Worm (Caenorhabditis elegans) whole organism, mixed stage, embryonic: ENCODE measurements around the gene Y102A5C.40.

Experiments used
- M03D4.4 ChIP-seq: sonication (generic microtip); optimal IDR thresholded peaks from 2 replicates; lab custom pipeline; 2017; ENCODE audit warnings: mild to moderate bottlenecking, missing genetic modification characterization, missing compliant biosample characterization
- bed-3 ChIP-seq: fragments of 200-800 bp; sonication (Bioruptor generic); optimal IDR thresholded peaks from 3 replicates; lab custom pipeline; 2018; ENCODE audit warnings: mild to moderate bottlenecking, missing genetic modification characterization, moderate library complexity, missing compliant biosample characterization
- blmp-1 ChIP-seq: fragments of 150-350 bp; optimal IDR thresholded peaks from 2 replicates; lab custom pipeline; 2014; ENCODE audit warnings: missing biosample characterization, missing genetic modification characterization
- ceh-39 ChIP-seq: fragments of 150-350 bp; optimal IDR thresholded peaks from 2 replicates; lab custom pipeline; 2014; ENCODE audit warnings: missing biosample characterization, missing genetic modification characterization
- ceh-43 ChIP-seq: fragments of 200-800 bp; sonication (Bioruptor generic); optimal IDR thresholded peaks from 2 replicates; lab custom pipeline; 2018; ENCODE audit warnings: mild to moderate bottlenecking, missing genetic modification characterization, moderate library complexity, missing compliant biosample characterization
- ceh-83 ChIP-seq: fragments of 200-800 bp; sonication (Bioruptor generic); optimal IDR thresholded peaks from 2 replicates; lab custom pipeline; 2018; ENCODE audit warnings: mild to moderate bottlenecking, missing genetic modification characterization, missing compliant biosample characterization
- ces-1 ChIP-seq: fragments of 150-350 bp; optimal IDR thresholded peaks from 2 replicates; lab custom pipeline; 2014; ENCODE audit warnings: missing biosample characterization, missing genetic modification reagents, missing genetic modification characterization
- cnd-1 ChIP-seq: fragments of 200-800 bp; sonication (Bioruptor generic); optimal IDR thresholded peaks from 2 replicates; lab custom pipeline; 2018; ENCODE audit warnings: mild to moderate bottlenecking, missing genetic modification characterization, missing compliant biosample characterization
- drap-1 ChIP-seq: fragments of 200-800 bp; sonication (Bioruptor generic); optimal IDR thresholded peaks from 3 replicates; lab custom pipeline; 2018; ENCODE audit warnings: mild to moderate bottlenecking, missing genetic modification characterization, missing compliant biosample characterization
- elt-1 ChIP-seq: sonication (generic microtip); optimal IDR thresholded peaks from 2 replicates; lab custom pipeline; 2017; ENCODE audit warnings: missing genetic modification characterization, mild to moderate bottlenecking, missing compliant biosample characterization, antibody characterized with exemption, moderate library complexity, borderline replicate concordance; ENCODE audit not compliant: insufficient read depth
- elt-3 ChIP-seq: fragments of 150-350 bp; optimal IDR thresholded peaks from 2 replicates; lab custom pipeline; 2014; ENCODE audit warnings: missing biosample characterization, missing genetic modification characterization
- ham-2 ChIP-seq: fragments of 200-800 bp; sonication (Bioruptor generic); optimal IDR thresholded peaks from 2 replicates; lab custom pipeline; 2018; ENCODE audit warnings: mild to moderate bottlenecking, missing genetic modification characterization, missing compliant biosample characterization
- hlh-1 ChIP-seq: fragments of 150-350 bp; optimal IDR thresholded peaks from 2 replicates; lab custom pipeline; 2014; ENCODE audit warnings: missing biosample characterization, missing genetic modification reagents, missing genetic modification characterization
- lin-13 ChIP-seq: fragments of 150-350 bp; optimal IDR thresholded peaks from 2 replicates; lab custom pipeline; 2014; ENCODE audit warnings: missing biosample characterization, missing genetic modification characterization
- lin-32 ChIP-seq: fragments of 200-800 bp; sonication (Bioruptor generic); optimal IDR thresholded peaks from 2 replicates; lab custom pipeline; 2018; ENCODE audit warnings: mild to moderate bottlenecking, missing genetic modification characterization, missing compliant biosample characterization
- lsy-2 ChIP-seq: fragments of 150-350 bp; optimal IDR thresholded peaks from 2 replicates; lab custom pipeline; 2014; ENCODE audit warnings: missing biosample characterization, missing genetic modification characterization
- mab-5 ChIP-seq: fragments of 150-350 bp; optimal IDR thresholded peaks from 2 replicates; lab custom pipeline; 2014; ENCODE audit warnings: missing biosample characterization, missing genetic modification characterization
- mep-1 ChIP-seq: fragments of 150-350 bp; optimal IDR thresholded peaks from 2 replicates; lab custom pipeline; 2017; ENCODE audit warnings: missing biosample characterization, missing genetic modification reagents, missing genetic modification characterization, inconsistent platforms
- nhr-12 ChIP-seq: fragments of 150-350 bp; optimal IDR thresholded peaks from 2 replicates; lab custom pipeline; 2014; ENCODE audit warnings: missing biosample characterization, missing genetic modification characterization
- nhr-2 ChIP-seq: fragments of 150-350 bp; optimal IDR thresholded peaks from 2 replicates; lab custom pipeline; 2014; ENCODE audit warnings: missing biosample characterization, missing genetic modification characterization
- nhr-237 ChIP-seq: fragments of 150-350 bp; optimal IDR thresholded peaks from 2 replicates; lab custom pipeline; 2014; ENCODE audit warnings: missing biosample characterization, missing genetic modification characterization
- nhr-28 ChIP-seq: fragments of 150-350 bp; optimal IDR thresholded peaks from 2 replicates; lab custom pipeline; 2014; ENCODE audit warnings: missing biosample characterization, missing genetic modification characterization
- nhr-76 ChIP-seq: sonication (generic microtip); optimal IDR thresholded peaks from 2 replicates; lab custom pipeline; 2017; ENCODE audit warnings: missing biosample characterization, missing genetic modification characterization
- pha-4 ChIP-seq: fragments of 150-350 bp; optimal IDR thresholded peaks from 2 replicates; lab custom pipeline; 2018; ENCODE audit warnings: missing biosample characterization, missing genetic modification reagents, missing genetic modification characterization
- sem-2 ChIP-seq: fragments of 200-800 bp; sonication (Bioruptor generic); optimal IDR thresholded peaks from 2 replicates; lab custom pipeline; 2018; ENCODE audit warnings: mild to moderate bottlenecking, missing genetic modification characterization, missing compliant biosample characterization
- snpc-4 ChIP-seq: fragments of 150-350 bp; optimal IDR thresholded peaks from 2 replicates; lab custom pipeline; 2014; ENCODE audit warnings: missing biosample characterization, missing genetic modification characterization
- sptf-1 ChIP-seq: sonication (generic microtip); optimal IDR thresholded peaks from 2 replicates; lab custom pipeline; 2017; ENCODE audit warnings: mild to moderate bottlenecking, missing genetic modification characterization, moderate library complexity, missing compliant biosample characterization
- tbx-8 ChIP-seq: fragments of 200-800 bp; sonication (Bioruptor generic); optimal IDR thresholded peaks from 2 replicates; lab custom pipeline; 2018; ENCODE audit warnings: mild to moderate bottlenecking, missing genetic modification characterization, moderate library complexity, missing compliant biosample characterization
- unc-120 ChIP-seq: sonication (generic microtip); optimal IDR thresholded peaks from 2 replicates; lab custom pipeline; 2017; ENCODE audit warnings: missing genetic modification characterization, missing compliant biosample characterization; ENCODE audit not compliant: poor library complexity, severe bottlenecking
- unc-39 ChIP-seq: fragments of 150-350 bp; optimal IDR thresholded peaks from 2 replicates; lab custom pipeline; 2014; ENCODE audit warnings: missing biosample characterization, missing genetic modification characterization
- unc-62 ChIP-seq: fragments of 150-350 bp; optimal IDR thresholded peaks from 2 replicates; lab custom pipeline; 2014; ENCODE audit warnings: missing biosample characterization, missing genetic modification reagents, missing genetic modification characterization
- zip-8 ChIP-seq: fragments of 150-350 bp; optimal IDR thresholded peaks from 2 replicates; lab custom pipeline; 2014; ENCODE audit warnings: missing biosample characterization, missing genetic modification characterization
- ztf-11 ChIP-seq: fragments of 150-350 bp; optimal IDR thresholded peaks from 2 replicates; lab custom pipeline; 2014; ENCODE audit warnings: missing biosample characterization, missing genetic modification characterization

The Y102A5C.40 gene

DNA sequence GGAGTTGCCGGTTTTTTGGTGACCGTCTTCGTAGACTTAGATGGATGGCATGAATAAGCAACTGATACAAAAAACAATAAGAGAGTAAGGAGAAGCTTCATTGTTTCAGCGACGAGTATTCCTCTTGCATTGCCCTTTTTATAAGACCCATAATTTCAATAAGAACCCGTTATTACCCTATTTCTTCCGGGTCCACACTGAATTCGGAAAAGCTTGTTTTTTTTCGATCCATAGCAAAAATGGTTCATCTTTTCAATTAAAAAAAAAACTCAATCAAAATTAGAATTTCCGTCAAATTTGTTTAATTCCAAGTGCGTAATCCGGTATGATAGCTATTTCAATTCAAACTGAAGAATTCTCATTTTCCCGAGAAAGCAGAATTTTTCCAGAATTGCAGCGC is at the start of gene Y102A5C.40:
Gene Y102A5C.40, minus strand, starts transcription at position 101 of the 400 bp plus-strand sequence.
- TF ChIP-seq sem-2 (no peak), nhr-2 (tag; lab: Kevin White, UChicago) (no peak), ceh-83 (GFP tag; lab: Kevin White, UChicago) (no peak), unc-120 (no peak), lin-32 (no peak), pha-4 (tag; lab: Kevin White, UChicago) (no peak), drap-1 (GFP tag; lab: Kevin White, UChicago) (no peak), nhr-237 (tag; lab: Kevin White, UChicago) (no peak), lsy-2 (no peak), tbx-8 (GFP tag; lab: Kevin White, UChicago) (no peak), sptf-1 (tag; lab: Kevin White, UChicago) (no peak), hlh-1 (no peak), bed-3 (GFP tag; lab: Kevin White, UChicago) (no peak), blmp-1 (tag; lab: Kevin White, UChicago) (no peak), unc-39 (tag; lab: Kevin White, UChicago) (no peak), nhr-12 (tag; lab: Kevin White, UChicago) (no peak), M03D4.4 (tag; lab: Kevin White, UChicago) (no peak), elt-1 (no peak)
- TF ChIP-seq, all 35 proteins: peak for 0

DNA sequence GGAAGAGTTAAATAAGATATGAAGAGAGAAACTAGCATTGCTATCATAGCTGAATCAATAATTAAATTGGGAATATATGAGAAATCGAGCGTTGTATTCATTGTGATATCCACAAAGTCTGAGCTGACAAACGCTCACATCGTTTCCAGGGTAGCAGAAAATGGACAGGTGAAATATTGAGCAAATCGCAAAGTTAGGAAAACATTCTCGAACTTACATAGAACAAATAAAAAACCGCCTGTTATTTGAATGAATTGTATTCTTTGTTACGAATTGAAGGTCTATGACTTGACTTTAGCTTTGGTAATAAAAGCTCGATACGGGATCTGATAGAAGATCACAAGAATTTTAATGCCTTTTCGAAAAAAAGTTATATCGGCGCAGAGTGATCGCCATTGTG is 48.9 kb upstream of the Y102A5C.40 start, which contains the start of gene srz-94:
Gene srz-94, minus strand, starts transcription at position 101 of the 400 bp plus-strand sequence.
- TF ChIP-seq drap-1 (GFP tag; lab: Kevin White, UChicago) (no peak), ceh-43 (GFP tag; lab: Kevin White, UChicago) (no peak), ces-1 (GFP tag; lab: Kevin White, UChicago) (no peak), ceh-83 (GFP tag; lab: Kevin White, UChicago) (no peak), unc-62 (GFP tag; lab: Kevin White, UChicago) (no peak), hlh-1 (no peak), blmp-1 (tag; lab: Kevin White, UChicago) (no peak), elt-3 (tag; lab: Kevin White, UChicago) (no peak), zip-8 (no peak), nhr-76 (tag; lab: Kevin White, UChicago) (no peak), ztf-11 (tag; lab: Kevin White, UChicago) (no peak), nhr-12 (tag; lab: Kevin White, UChicago) (no peak), nhr-28 (no peak), mep-1 (tag; lab: Kevin White, UChicago) (no peak)

DNA sequence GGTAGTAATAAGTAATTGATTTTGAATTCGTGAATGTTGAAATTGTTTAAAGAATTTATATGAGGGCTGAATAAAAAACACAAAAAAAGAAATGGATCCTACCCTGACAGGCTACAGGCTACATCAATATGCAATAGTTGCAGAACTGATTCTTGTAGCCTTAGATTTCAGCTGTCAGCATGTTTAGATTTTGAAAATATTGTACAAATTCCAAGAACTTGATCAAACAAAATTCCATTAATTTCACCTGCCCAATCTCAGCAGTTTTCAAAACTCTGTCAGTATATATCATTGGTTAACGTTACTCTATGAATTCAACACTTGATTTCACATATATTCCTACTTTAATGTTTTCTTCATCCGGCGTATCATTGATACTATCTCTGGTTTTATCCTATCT is 43.5 kb upstream of the Y102A5C.40 start:
- TF ChIP-seq bed-3 (GFP tag; lab: Kevin White, UChicago) (no peak), mep-1 (tag; lab: Kevin White, UChicago) (no peak), blmp-1 (tag; lab: Kevin White, UChicago) (no peak), unc-39 (tag; lab: Kevin White, UChicago) (no peak), lin-13 (tag; lab: Kevin White, UChicago) (no peak), nhr-28 (no peak), ceh-83 (GFP tag; lab: Kevin White, UChicago) (no peak), ces-1 (GFP tag; lab: Kevin White, UChicago) (no peak), ceh-39 (tag; lab: Kevin White, UChicago) (no peak), nhr-2 (tag; lab: Kevin White, UChicago) (no peak), unc-120 (no peak), sptf-1 (tag; lab: Kevin White, UChicago) (no peak), snpc-4 (tag; lab: Kevin White, UChicago) (no peak), unc-62 (GFP tag; lab: Kevin White, UChicago) (no peak), sem-2 (no peak), ztf-11 (tag; lab: Kevin White, UChicago) (no peak)

DNA sequence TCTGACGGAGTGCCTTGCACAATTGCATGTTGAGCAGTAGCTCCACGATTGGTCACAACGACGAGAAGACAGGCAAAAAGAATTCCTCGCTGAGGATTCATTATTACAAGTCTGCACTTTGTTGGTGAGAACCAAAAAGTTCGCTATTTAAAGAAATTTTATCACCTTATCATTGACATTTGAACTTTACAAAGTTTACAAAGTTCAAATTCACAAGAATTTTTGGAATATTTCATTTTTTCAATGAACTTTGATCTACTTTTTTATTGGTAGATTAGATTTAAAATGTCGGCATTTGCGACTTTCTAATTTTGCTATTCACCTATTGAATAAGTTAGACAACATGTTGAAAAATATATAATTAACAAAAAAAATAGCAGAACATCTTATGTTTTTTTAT is 39.4 kb upstream of the Y102A5C.40 start, which contains the start of gene F49H6.15:
Gene F49H6.15, minus strand, starts transcription at position 101 of the 400 bp plus-strand sequence.
- no peak for TF ChIP-seq snpc-4 (tag; lab: Kevin White, UChicago)
- no peak for TF ChIP-seq nhr-12 (tag; lab: Kevin White, UChicago)
- no peak for TF ChIP-seq zip-8
- TF ChIP-seq cnd-1 (tag; lab: Kevin White, UChicago), result no peak
- no peak for TF ChIP-seq unc-39 (tag; lab: Kevin White, UChicago)
- TF ChIP-seq ceh-43 (GFP tag; lab: Kevin White, UChicago), result no peak
- no peak for TF ChIP-seq mab-5 (tag; lab: Kevin White, UChicago)
- TF ChIP-seq ham-2 (GFP tag; lab: Kevin White, UChicago), result no peak
- no peak for TF ChIP-seq pha-4 (tag; lab: Kevin White, UChicago)
- no peak for TF ChIP-seq ztf-11 (tag; lab: Kevin White, UChicago)
